Fruit fly (Drosophila melanogaster) whole organism, embryonic: ENCODE measurements around the gene Ufd1.

Experiments
- Antp ChIP-seq: fragments of 200-800 bp; sonication (Bioruptor generic); optimal IDR thresholded peaks from 3 replicates; lab custom pipeline; 2016; ENCODE audit warnings: missing biosample characterization, missing genetic modification characterization
- Atf3 ChIP-seq: fragments of 200-800 bp; sonication (Bioruptor generic); optimal IDR thresholded peaks from 3 replicates; lab custom pipeline; 2016; ENCODE audit warnings: missing biosample characterization, missing genetic modification characterization
- CG10321 ChIP-seq: fragments of 200-800 bp; sonication (Bioruptor generic); IDR thresholded peaks from 2 replicates; pipeline ENCODE4 v1.3.6; 2022; ENCODE audit warnings: missing biosample characterization, missing genetic modification characterization
- CG10979 ChIP-seq: fragments of 200-800 bp; sonication (Bioruptor generic); optimal IDR thresholded peaks from 2 replicates; lab custom pipeline; 2018; ENCODE audit warnings: missing biosample characterization, mild to moderate bottlenecking, missing genetic modification characterization, moderate library complexity
- CG12071 ChIP-seq: fragments of 200-800 bp; sonication (Bioruptor generic); optimal IDR thresholded peaks from 3 replicates; lab custom pipeline; 2018; ENCODE audit warnings: missing biosample characterization, mild to moderate bottlenecking, missing genetic modification characterization
- CG12104 ChIP-seq: fragments of 200-800 bp; sonication (Bioruptor generic); optimal IDR thresholded peaks from 3 replicates; lab custom pipeline; 2016; ENCODE audit warnings: missing biosample characterization, missing genetic modification characterization
- CG12391 ChIP-seq: fragments of 200-800 bp; sonication (Bioruptor generic); optimal IDR thresholded peaks from 3 replicates; lab custom pipeline; 2018; ENCODE audit warnings: missing biosample characterization, mild to moderate bottlenecking, missing genetic modification characterization, moderate library complexity
- CG15011 ChIP-seq: fragments of 200-800 bp; sonication (Bioruptor generic); optimal IDR thresholded peaks from 3 replicates; lab custom pipeline; 2018; ENCODE audit warnings: missing biosample characterization, mild to moderate bottlenecking, missing genetic modification characterization
- CG2120 ChIP-seq: fragments of 200-800 bp; sonication (Bioruptor generic); optimal IDR thresholded peaks from 3 replicates; lab custom pipeline; 2016; ENCODE audit warnings: missing biosample characterization, missing genetic modification characterization
- CG32767 ChIP-seq: fragments of 200-800 bp; sonication (Bioruptor generic); IDR thresholded peaks from 2 replicates; pipeline ENCODE4 v1.3.6; 2022; ENCODE audit warnings: missing biosample characterization, missing genetic modification characterization
- CG3281 ChIP-seq: fragments of 200-800 bp; sonication (Bioruptor generic); optimal IDR thresholded peaks from 3 replicates; lab custom pipeline; 2017; ENCODE audit warnings: missing biosample characterization, mild to moderate bottlenecking, missing genetic modification characterization
- CG4328 ChIP-seq: fragments of 200-800 bp; sonication (Bioruptor generic); optimal IDR thresholded peaks from 3 replicates; lab custom pipeline; 2017; ENCODE audit warnings: missing biosample characterization, missing genetic modification reagents, missing genetic modification characterization
- CG6654 ChIP-seq: fragments of 200-800 bp; sonication (Bioruptor generic); optimal IDR thresholded peaks from 2 replicates; lab custom pipeline; 2017; ENCODE audit warnings: missing biosample characterization, mild to moderate bottlenecking, missing genetic modification characterization
- CG7745 ChIP-seq: fragments of 200-800 bp; sonication (Bioruptor generic); optimal IDR thresholded peaks from 2 replicates; lab custom pipeline; 2018; ENCODE audit warnings: missing biosample characterization, mild to moderate bottlenecking, missing genetic modification characterization, moderate library complexity
- CG7786 ChIP-seq: fragments of 200-800 bp; sonication (Bioruptor generic); optimal IDR thresholded peaks from 2 replicates; lab custom pipeline; 2016; ENCODE audit warnings: missing biosample characterization, missing genetic modification characterization
- CG7987 ChIP-seq: fragments of 200-800 bp; sonication (Bioruptor generic); optimal IDR thresholded peaks from 2 replicates; lab custom pipeline; 2018; ENCODE audit warnings: missing biosample characterization, mild to moderate bottlenecking, missing genetic modification characterization, moderate library complexity
- D19A ChIP-seq: fragments of 200-800 bp; optimal IDR thresholded peaks from 3 replicates; lab custom pipeline; 2019; ENCODE audit warnings: missing biosample characterization, mild to moderate bottlenecking, missing genetic modification characterization, moderate library complexity
- Elba2 ChIP-seq: fragments of 200-800 bp; sonication (Bioruptor generic); optimal IDR thresholded peaks from 3 replicates; lab custom pipeline; 2016; ENCODE audit warnings: missing biosample characterization, missing genetic modification characterization
- Fer1 ChIP-seq: fragments of 200-800 bp; sonication (Bioruptor generic); optimal IDR thresholded peaks from 2 replicates; lab custom pipeline; 2017; ENCODE audit warnings: missing biosample characterization, mild to moderate bottlenecking, missing genetic modification characterization
- HLHmδ ChIP-seq: fragments of 200-800 bp; sonication (Bioruptor generic); optimal IDR thresholded peaks from 2 replicates; lab custom pipeline; 2018; ENCODE audit warnings: missing biosample characterization, mild to moderate bottlenecking, missing genetic modification characterization, moderate library complexity
- Med ChIP-seq: fragments of 200-800 bp; sonication (Bioruptor generic); peaks from one replicate; lab custom pipeline; 2016; ENCODE audit warnings: missing biosample characterization, missing genetic modification characterization, mild to moderate bottlenecking, inconsistent platforms, moderate library complexity
- Meics ChIP-seq: fragments of 200-800 bp; sonication (Bioruptor generic); optimal IDR thresholded peaks from 2 replicates; lab custom pipeline; 2017; ENCODE audit warnings: missing biosample characterization, mild to moderate bottlenecking, missing genetic modification characterization
- NFAT ChIP-seq: fragments of 200-800 bp; sonication (Bioruptor generic); IDR thresholded peaks from 2 replicates; pipeline ENCODE4 v1.3.6; 2022; ENCODE audit warnings: missing biosample characterization, missing genetic modification characterization
- Poxn ChIP-seq: fragments of 200-800 bp; sonication (Bioruptor generic); IDR thresholded peaks from 2 replicates; pipeline ENCODE4 v1.3.6; 2022; ENCODE audit warnings: missing biosample characterization, missing genetic modification characterization
- Sox100B ChIP-seq: fragments of 200-800 bp; sonication (Bioruptor generic); optimal IDR thresholded peaks from 3 replicates; lab custom pipeline; 2018; ENCODE audit warnings: missing biosample characterization, mild to moderate bottlenecking, missing genetic modification characterization
- Tbp ChIP-seq: fragments of >200 bp; optimal IDR thresholded peaks from 2 replicates; lab custom pipeline; 2018; ENCODE audit warnings: missing biosample characterization, missing genetic modification characterization
- Xrp1 ChIP-seq: fragments of 200-800 bp; sonication (Bioruptor generic); IDR thresholded peaks from 2 replicates; pipeline ENCODE4 v1.3.6; 2022; ENCODE audit warnings: missing biosample characterization, missing genetic modification characterization
- ab ChIP-seq: fragments of 200-800 bp; sonication (Bioruptor generic); optimal IDR thresholded peaks from 2 replicates; lab custom pipeline; 2016; ENCODE audit warnings: missing biosample characterization, missing genetic modification characterization
- al ChIP-seq: fragments of 200-800 bp; sonication (Bioruptor generic); IDR thresholded peaks from 2 replicates; pipeline ENCODE4 v1.3.6; 2022; ENCODE audit warnings: missing biosample characterization, missing genetic modification characterization
- bbx ChIP-seq: fragments of 200-800 bp; sonication (Bioruptor generic); IDR thresholded peaks from 2 replicates; pipeline ENCODE4 v1.3.6; 2022; ENCODE audit warnings: missing biosample characterization, missing genetic modification characterization; ENCODE audit not compliant: partially characterized antibody
- cad ChIP-seq: fragments of >200 bp; optimal IDR thresholded peaks from 2 replicates; lab custom pipeline; 2017; ENCODE audit warnings: missing biosample characterization, missing genetic modification characterization
- chinmo ChIP-seq: fragments of 200-800 bp; sonication (Bioruptor generic); IDR thresholded peaks from 4 replicates; pipeline ENCODE4 v1.3.6; 2022; ENCODE audit warnings: missing biosample characterization, missing genetic modification characterization; ENCODE audit not compliant: partially characterized antibody
- chm ChIP-seq: fragments of 200-800 bp; sonication (Bioruptor generic); IDR thresholded peaks from 2 replicates; pipeline ENCODE4 v1.3.6; 2022; ENCODE audit warnings: missing biosample characterization, missing genetic modification characterization
- dpn ChIP-seq, 2 experiments: fragments of 200-800 bp; sonication (Bioruptor generic); optimal IDR thresholded peaks; 3 replicates each; lab custom pipeline; 2016; ENCODE audit warnings: missing biosample characterization in 2 of 2, missing genetic modification characterization in 2 of 2
- dysf ChIP-seq: fragments of 200-800 bp; sonication (Bioruptor generic); IDR thresholded peaks from 3 replicates; pipeline ENCODE4 v1.3.6; 2022; ENCODE audit warnings: missing biosample characterization, missing genetic modification characterization
- en ChIP-seq: fragments of 200-800 bp; sonication (Bioruptor generic); optimal IDR thresholded peaks from 2 replicates; lab custom pipeline; 2016; ENCODE audit warnings: missing biosample characterization, missing genetic modification characterization
- gcm ChIP-seq: fragments of 200-800 bp; sonication (Bioruptor generic); optimal IDR thresholded peaks from 2 replicates; lab custom pipeline; 2019; ENCODE audit warnings: missing biosample characterization, mild to moderate bottlenecking, missing genetic modification characterization, moderate library complexity
- gsb-n ChIP-seq: fragments of 200-800 bp; sonication (Bioruptor generic); optimal IDR thresholded peaks from 3 replicates; lab custom pipeline; 2018; ENCODE audit warnings: missing biosample characterization, mild to moderate bottlenecking, missing genetic modification characterization
- jumu ChIP-seq: fragments of 200-800 bp; sonication (Bioruptor generic); optimal IDR thresholded peaks from 3 replicates; lab custom pipeline; 2016; ENCODE audit warnings: missing biosample characterization, missing genetic modification characterization
- kah ChIP-seq: fragments of 200-800 bp; sonication (Bioruptor generic); optimal IDR thresholded peaks from 2 replicates; lab custom pipeline; 2018; ENCODE audit warnings: missing biosample characterization, mild to moderate bottlenecking, missing genetic modification characterization
- lilli ChIP-seq: fragments of 200-800 bp; sonication (Bioruptor generic); optimal IDR thresholded peaks from 3 replicates; lab custom pipeline; 2016; ENCODE audit warnings: missing biosample characterization, missing genetic modification characterization
- pan ChIP-seq, 4 experiments: fragments of >200 bp in 3 of 4; fragments of 200-800 bp in 1 of 4; sonication (Bioruptor generic) in 1 of 4; optimal IDR thresholded peaks in 3 of 4; IDR thresholded peaks in 1 of 4; 2 replicates each; pipeline versions ENCODE4 v1.3.6 to Lab custom; 2017 to 2022; ENCODE audit warnings: missing biosample characterization in 2 of 4, missing genetic modification characterization in 2 of 4, mixed read lengths in 1 of 4
- phol ChIP-seq: fragments of 200-800 bp; sonication (Bioruptor generic); optimal IDR thresholded peaks from 3 replicates; lab custom pipeline; 2018; ENCODE audit warnings: missing biosample characterization, mild to moderate bottlenecking, missing genetic modification characterization, moderate library complexity
- repo ChIP-seq: fragments of 200-800 bp; sonication (Bioruptor generic); optimal IDR thresholded peaks from 2 replicates; lab custom pipeline; 2016; ENCODE audit warnings: missing biosample characterization, missing genetic modification characterization
- ro ChIP-seq: fragments of 200-800 bp; sonication (Bioruptor generic); IDR thresholded peaks from 2 replicates; pipeline ENCODE4 v1.3.6; 2022; ENCODE audit warnings: missing biosample characterization, missing genetic modification characterization
- scrt ChIP-seq: fragments of 200-800 bp; sonication (Bioruptor generic); optimal IDR thresholded peaks from 2 replicates; lab custom pipeline; 2018; ENCODE audit warnings: missing biosample characterization, mild to moderate bottlenecking, missing genetic modification characterization, moderate library complexity
- shn ChIP-seq: fragments of 200-800 bp; sonication (Bioruptor generic); optimal IDR thresholded peaks from 3 replicates; lab custom pipeline; 2016; ENCODE audit warnings: missing biosample characterization, missing genetic modification characterization
- trem ChIP-seq: fragments of 200-800 bp; optimal IDR thresholded peaks from 3 replicates; lab custom pipeline; 2019; ENCODE audit warnings: missing biosample characterization, mild to moderate bottlenecking, missing genetic modification characterization, moderate library complexity
- wek ChIP-seq: fragments of 200-800 bp; sonication (Bioruptor generic); optimal IDR thresholded peaks from 3 replicates; lab custom pipeline; 2018; ENCODE audit warnings: missing biosample characterization, mild to moderate bottlenecking, missing genetic modification characterization, moderate library complexity

The Ufd1 gene

dm6 chr3L:11125636-11126532 lies 2.9 kb upstream of the Ufd1 start (continued):
- TF ChIP-seq Meics (GFP tag; lab: Kevin White, UChicago) (peak; percentile 26), D19A (tag; lab: Kevin White, UChicago) (no peak), Elba2 (GFP tag; lab: Kevin White, UChicago) (peak; percentile 54), Xrp1 (GFP tag; lab: Robert Waterston, UW) (0 out of 2 replicates have a peak, but pooled peaks have one; percentile 11), scrt (peak; percentile 40), dysf (0 out of 3 replicates have a peak, but pooled peaks have one; percentile 29), lilli (GFP tag; lab: Kevin White, UChicago) (no peak), trem (tag; lab: Kevin White, UChicago) (peak; percentile 55), bbx (GFP tag; lab: Robert Waterston, UW) (peak; percentile 29; the same call in 1 of the 2 replicates), repo (GFP tag; lab: Kevin White, UChicago) (no peak), Med (GFP tag; lab: Kevin White, UChicago) (peak; percentile 79), kah (GFP tag; lab: Kevin White, UChicago) (no peak), ab (GFP tag; lab: Kevin White, UChicago) (no peak), pan (optimal IDR thresholded peaks at IDR 0.05; lab: Kevin White, UChicago) (no peak), pan (GFP tag; optimal IDR thresholded peaks at IDR 0.05 in 1 of 2, IDR thresholded peaks at IDR 0.05 in 1 of 2) (no peak), CG4328 (GFP tag; lab: Kevin White, UChicago) (no peak), CG10321 (GFP tag; lab: Robert Waterston, UW) (no peak), CG7745 (tag; lab: Kevin White, UChicago) (no peak), en (GFP tag; lab: Kevin White, UChicago) (no peak), Fer1 (GFP tag; lab: Kevin White, UChicago) (peak; percentile 6), CG12071 (GFP tag; lab: Kevin White, UChicago) (no peak), Tbp (GFP tag; lab: Kevin White, UChicago) (no peak), Antp (GFP tag; lab: Kevin White, UChicago) (no peak), CG12104 (GFP tag; lab: Kevin White, UChicago) (no peak), chinmo (GFP tag; lab: Robert Waterston, UW) (no peak), wek (no peak), chm (GFP tag; lab: Robert Waterston, UW) (no peak), al (no peak), CG7987 (peak; percentile 38), gcm (no peak), CG15011 (GFP tag; lab: Kevin White, UChicago) (no peak), NFAT (0 out of 2 replicates have a peak, but pooled peaks have one; percentile 16), Poxn (GFP tag; lab: Robert Waterston, UW) (no peak), shn (GFP tag; lab: Kevin White, UChicago) (no peak), CG2120 (GFP tag; lab: Kevin White, UChicago) (peak; percentile 58), dpn (GFP tag; optimal IDR thresholded peaks at IDR 0.05; lab: Kevin White, UChicago) (no peak), cad (GFP tag; lab: Kevin White, UChicago) (peak; percentile 36), CG32767 (no peak), phol (tag; lab: Kevin White, UChicago) (peak; percentile 19), CG7786 (GFP tag; lab: Kevin White, UChicago) (no peak), Sox100B (no peak), jumu (no peak), CG12391 (tag; lab: Kevin White, UChicago) (peak; percentile 6), CG6654 (GFP tag; lab: Kevin White, UChicago) (peak; percentile 95), gsb-n (tag; lab: Kevin White, UChicago) (no peak), CG3281 (peak; percentile 50), ro (GFP tag; lab: Robert Waterston, UW) (no peak), Atf3 (GFP tag; lab: Kevin White, UChicago) (no peak), CG10979 (tag; lab: Kevin White, UChicago) (peak; percentile 10), HLHmδ (GFP tag; lab: Kevin White, UChicago) (no peak)
